Worm (Caenorhabditis elegans) whole organism, L2 larva: ENCODE results near the gene W08E12.7.

Source experiments
- C34F6.9 ChIP-seq: fragments of 150-350 bp; optimal IDR thresholded peaks from 2 replicates; lab custom pipeline; 2014; ENCODE audit warnings: missing biosample characterization, missing genetic modification characterization
- F13H6.1 ChIP-seq: sonication (generic microtip); optimal IDR thresholded peaks from 2 replicates; lab custom pipeline; 2016; ENCODE audit warnings: missing genetic modification characterization, missing compliant biosample characterization
- R02D3.7 ChIP-seq: fragments of 150-350 bp; optimal IDR thresholded peaks from 2 replicates; lab custom pipeline; 2014; ENCODE audit warnings: missing biosample characterization, missing genetic modification characterization
- ZK546.5 ChIP-seq: sonication (generic microtip); optimal IDR thresholded peaks from 2 replicates; lab custom pipeline; 2017; ENCODE audit warnings: missing biosample characterization, missing genetic modification characterization
- alr-1 ChIP-seq: fragments of 150-350 bp; optimal IDR thresholded peaks from 2 replicates; lab custom pipeline; 2014; ENCODE audit warnings: missing biosample characterization, missing genetic modification characterization
- aly-2 ChIP-seq: fragments of 150-350 bp; optimal IDR thresholded peaks from 2 replicates; lab custom pipeline; 2014; ENCODE audit warnings: missing biosample characterization, missing genetic modification characterization
- ama-1 ChIP-seq: fragments of 150-350 bp; optimal IDR thresholded peaks from 2 replicates; lab custom pipeline; 2018; ENCODE audit warnings: inconsistent platforms
- blmp-1 ChIP-seq: sonication (generic microtip); optimal IDR thresholded peaks from 2 replicates; lab custom pipeline; 2017; ENCODE audit warnings: missing genetic modification characterization, mild to moderate bottlenecking, missing compliant biosample characterization, antibody characterized with exemption, moderate library complexity; ENCODE audit not compliant: insufficient read depth
- ceh-16 ChIP-seq: fragments of 150-350 bp; optimal IDR thresholded peaks from 2 replicates; lab custom pipeline; 2014; ENCODE audit warnings: missing biosample characterization, missing genetic modification characterization
- dmd-4 ChIP-seq: sonication (generic microtip); optimal IDR thresholded peaks from 2 replicates; lab custom pipeline; 2017; ENCODE audit warnings: missing biosample characterization, missing genetic modification characterization
- elt-1 ChIP-seq: fragments of 150-350 bp; optimal IDR thresholded peaks from 2 replicates; lab custom pipeline; 2014; ENCODE audit warnings: missing biosample characterization, missing genetic modification characterization
- fos-1 ChIP-seq: fragments of 150-350 bp; optimal IDR thresholded peaks from 2 replicates; lab custom pipeline; 2014; ENCODE audit warnings: missing biosample characterization, missing genetic modification characterization
- gmeb-1 ChIP-seq: fragments of 150-350 bp; optimal IDR thresholded peaks from 2 replicates; lab custom pipeline; 2014; ENCODE audit warnings: missing biosample characterization, missing genetic modification characterization
- lin-11 ChIP-seq: fragments of 150-350 bp; sonication (generic microtip); optimal IDR thresholded peaks from 2 replicates; lab custom pipeline; 2014; ENCODE audit warnings: missing biosample characterization, missing genetic modification characterization, inconsistent platforms, mixed read lengths
- mab-5 ChIP-seq: fragments of 150-350 bp; optimal IDR thresholded peaks from 2 replicates; lab custom pipeline; 2014; ENCODE audit warnings: missing biosample characterization, missing genetic modification characterization
- mbf-1 ChIP-seq: sonication (generic microtip); optimal IDR thresholded peaks from 2 replicates; lab custom pipeline; 2017; ENCODE audit warnings: missing biosample characterization, missing genetic modification characterization
- nhr-10 ChIP-seq: sonication (generic microtip); optimal IDR thresholded peaks from 2 replicates; lab custom pipeline; 2017; ENCODE audit warnings: missing biosample characterization, missing genetic modification characterization
- nhr-11 ChIP-seq: fragments of 150-350 bp; optimal IDR thresholded peaks from 2 replicates; lab custom pipeline; 2014; ENCODE audit warnings: missing biosample characterization, missing genetic modification characterization
- nhr-12 ChIP-seq: fragments of 150-350 bp; optimal IDR thresholded peaks from 2 replicates; lab custom pipeline; 2014; ENCODE audit warnings: missing biosample characterization, missing genetic modification characterization
- nhr-21 ChIP-seq: fragments of 150-350 bp; optimal IDR thresholded peaks from 2 replicates; lab custom pipeline; 2014; ENCODE audit warnings: missing biosample characterization, missing genetic modification characterization
- nhr-23 ChIP-seq: fragments of 150-350 bp; optimal IDR thresholded peaks from 2 replicates; lab custom pipeline; 2014; ENCODE audit warnings: missing biosample characterization, missing genetic modification reagents, missing genetic modification characterization
- nhr-237 ChIP-seq: fragments of 150-350 bp; optimal IDR thresholded peaks from 2 replicates; lab custom pipeline; 2014; ENCODE audit warnings: missing biosample characterization, missing genetic modification characterization
- nhr-77 ChIP-seq: fragments of 150-350 bp; optimal IDR thresholded peaks from 2 replicates; lab custom pipeline; 2014; ENCODE audit warnings: missing biosample characterization, missing genetic modification characterization
- peb-1 ChIP-seq: fragments of 150-350 bp; optimal IDR thresholded peaks from 2 replicates; lab custom pipeline; 2014; ENCODE audit warnings: missing biosample characterization, missing genetic modification characterization
- sem-4 ChIP-seq: fragments of 150-350 bp; optimal IDR thresholded peaks from 2 replicates; lab custom pipeline; 2014; ENCODE audit warnings: missing biosample characterization, missing genetic modification reagents, missing genetic modification characterization
- skn-1 ChIP-seq: sonication (generic microtip); optimal IDR thresholded peaks from 2 replicates; lab custom pipeline; 2017; ENCODE audit warnings: missing biosample characterization, missing genetic modification characterization
- sma-3 ChIP-seq: sonication (generic microtip); optimal IDR thresholded peaks from 2 replicates; lab custom pipeline; 2016; ENCODE audit warnings: missing genetic modification reagents, missing genetic modification characterization, missing compliant biosample characterization
- sma-9 ChIP-seq, 2 experiments: fragments of 150-350 bp in 1 of 2; sonication (generic microtip) in 1 of 2; optimal IDR thresholded peaks; 2 replicates each; lab custom pipeline; 2014 to 2016; ENCODE audit warnings: missing genetic modification characterization in 2 of 2, mild to moderate bottlenecking in 1 of 2, missing biosample characterization in 1 of 2, missing compliant biosample characterization in 1 of 2, missing genetic modification reagents in 1 of 2, moderate library complexity in 1 of 2
- snpc-4 ChIP-seq: fragments of 150-350 bp; optimal IDR thresholded peaks from 2 replicates; lab custom pipeline; 2014; ENCODE audit warnings: missing biosample characterization, missing genetic modification characterization
- unc-39 ChIP-seq: fragments of 150-350 bp; optimal IDR thresholded peaks from 2 replicates; lab custom pipeline; 2014; ENCODE audit warnings: missing biosample characterization, missing genetic modification characterization
- unc-55 ChIP-seq: fragments of 150-350 bp; sonication (generic microtip); optimal IDR thresholded peaks from 3 replicates; lab custom pipeline; 2014; ENCODE audit warnings: missing biosample characterization, missing genetic modification reagents, missing genetic modification characterization
- unc-62 ChIP-seq: fragments of 150-350 bp; optimal IDR thresholded peaks from 2 replicates; lab custom pipeline; 2014; ENCODE audit warnings: missing biosample characterization, missing genetic modification reagents, missing genetic modification characterization
- zag-1 ChIP-seq: fragments of 150-350 bp; optimal IDR thresholded peaks from 2 replicates; lab custom pipeline; 2014; ENCODE audit warnings: missing biosample characterization, missing genetic modification characterization
- ztf-1 ChIP-seq: fragments of 200-800 bp; sonication (Bioruptor generic); conservative IDR thresholded peaks from 2 replicates; pipeline ENCODE4 v1.3.6; 2022; ENCODE audit warnings: missing genetic modification characterization, missing compliant biosample characterization
- ztf-11 ChIP-seq: sonication (generic microtip); optimal IDR thresholded peaks from 2 replicates; lab custom pipeline; 2017; ENCODE audit warnings: missing biosample characterization, missing genetic modification characterization
- ztf-4 ChIP-seq: fragments of 150-350 bp; optimal IDR thresholded peaks from 2 replicates; lab custom pipeline; 2014; ENCODE audit warnings: missing biosample characterization, missing genetic modification characterization

The W08E12.7 gene

ce11 chrIV:3254443-3254842, 40.5 kb upstream of the W08E12.7 start, which contains the start of gene dmd-9:
dmd-9 (minus strand) TSS chrIV:3254543.
- no peak for TF ChIP-seq snpc-4 (tag; lab: Kevin White, UChicago)
- no peak for TF ChIP-seq nhr-77 (tag; lab: Kevin White, UChicago)
- TF ChIP-seq sma-3 (GFP tag; lab: Kevin White, UChicago), result no peak
- no peak for TF ChIP-seq unc-55 (GFP tag; lab: Kevin White, UChicago)
- no peak for TF ChIP-seq zag-1 (tag; lab: Kevin White, UChicago)
- TF ChIP-seq ama-1, result no peak
- no peak for TF ChIP-seq dmd-4 (tag; lab: Kevin White, UChicago)
- TF ChIP-seq elt-1, result no peak
- TF ChIP-seq nhr-11 (tag; lab: Kevin White, UChicago), result no peak
- no peak for TF ChIP-seq ztf-4 (tag; lab: Kevin White, UChicago)
- no peak for TF ChIP-seq C34F6.9 (tag; lab: Kevin White, UChicago)
- TF ChIP-seq, all 48 proteins: peak for 0

ce11 chrIV:3256866-3257265, 38.1 kb upstream of the W08E12.7 start:
- no peak for TF ChIP-seq nhr-23 (tag; lab: Kevin White, UChicago)
- TF ChIP-seq peb-1 (tag; lab: Kevin White, UChicago), result no peak
- TF ChIP-seq ceh-16, result no peak
- no peak for TF ChIP-seq aly-2 (tag; lab: Kevin White, UChicago)
- TF ChIP-seq R02D3.7 (tag; lab: Kevin White, UChicago), result no peak
- no peak for TF ChIP-seq lin-11 (tag; lab: Kevin White, UChicago)
- TF ChIP-seq sma-9 (GFP tag; optimal IDR thresholded peaks at IDR 0.05; lab: Kevin White, UChicago), result no peak
- no peak for TF ChIP-seq sma-9 (tag; optimal IDR thresholded peaks at IDR 0.05; lab: Kevin White, UChicago)
- no peak for TF ChIP-seq nhr-11 (tag; lab: Kevin White, UChicago)
- peak; percentile 9 for TF ChIP-seq nhr-21 (tag; lab: Kevin White, UChicago)
- TF ChIP-seq, all 48 proteins: peak for 1

- TF ChIP-seq nhr-21 (tag; lab: Kevin White, UChicago) (no peak), fos-1 (tag; lab: Kevin White, UChicago) (peak; percentile 66)
Measured at ce11 chrIV:3258528-3258927, 36.4 kb upstream of the W08E12.7 start, which contains the start of gene T26C12.1. T26C12.1 (plus strand) TSS chrIV:3258910.

ce11 chrIV:3260216-3260615, 34.7 kb upstream of the W08E12.7 start:
- TF ChIP-seq blmp-1 (no peak), unc-39 (tag; lab: Kevin White, UChicago) (no peak), alr-1 (tag; lab: Kevin White, UChicago) (no peak), dmd-4 (tag; lab: Kevin White, UChicago) (no peak), lin-11 (tag; lab: Kevin White, UChicago) (no peak), nhr-10 (tag; lab: Kevin White, UChicago) (no peak), sma-3 (GFP tag; lab: Kevin White, UChicago) (no peak), mbf-1 (no peak), unc-62 (GFP tag; lab: Kevin White, UChicago) (no peak), ceh-16 (no peak), nhr-12 (tag; lab: Kevin White, UChicago) (no peak), ztf-1 (no peak)

- TF ChIP-seq lin-11 (tag; lab: Kevin White, UChicago) (no peak), ztf-11 (tag; lab: Kevin White, UChicago) (no peak), nhr-237 (tag; lab: Kevin White, UChicago) (no peak), F13H6.1 (no peak), gmeb-1 (no peak), mab-5 (no peak), sem-4 (tag; lab: Kevin White, UChicago) (no peak), skn-1 (tag; lab: Kevin White, UChicago) (no peak), sma-3 (GFP tag; lab: Kevin White, UChicago) (no peak), alr-1 (tag; lab: Kevin White, UChicago) (no peak), ZK546.5 (no peak), blmp-1 (no peak)
Measured at ce11 chrIV:3261761-3262160, 33.2 kb upstream of the W08E12.7 start.
